Fruit fly (Drosophila melanogaster) Kc167 (cell line): Measurements from ENCODE around the gene Sdic3.
"Not testable (repeated sequence)": the region's sequence is repeated elsewhere in the genome, so short reads cannot be mapped to it uniquely, and the experiment has no call there.

ENCODE experiments used
- Myc ChIP-seq: fragments of >200 bp; optimal IDR thresholded peaks from 2 replicates; lab custom pipeline; 2017; ENCODE audit warnings: missing external identifiers
- Sin3A ChIP-seq: fragments of >200 bp; optimal IDR thresholded peaks from 2 replicates; lab custom pipeline; 2018; ENCODE audit warnings: missing external identifiers
- h ChIP-seq: fragments of >200 bp; optimal IDR thresholded peaks from 3 replicates; lab custom pipeline; 2018; ENCODE audit warnings: missing external identifiers
- insv ChIP-seq: fragments of >200 bp; optimal IDR thresholded peaks from 3 replicates; lab custom pipeline; 2018; ENCODE audit warnings: missing external identifiers
- psq ChIP-seq: fragments of >200 bp; optimal IDR thresholded peaks from 2 replicates; lab custom pipeline; 2017; ENCODE audit warnings: missing external identifiers
- ttk ChIP-seq: sonication (Bioruptor generic); optimal IDR thresholded peaks from 2 replicates; lab custom pipeline; 2017; ENCODE audit warnings: missing external identifiers

The Sdic3 gene

dm6 chrX:20147693-20148174 lies 46.3 kb downstream of the Sdic3 start, which contains the start of gene aspr:
aspr (plus strand) TSS chrX:20148124.
- no peak for TF ChIP-seq Myc (lab: Kevin White, UChicago)
- no peak for TF ChIP-seq insv (lab: Kevin White, UChicago)
- no peak for TF ChIP-seq h (lab: Kevin White, UChicago)
- TF ChIP-seq Sin3A (lab: Kevin White, UChicago) = no peak
- TF ChIP-seq psq (lab: Kevin White, UChicago) = no peak
- TF ChIP-seq ttk (lab: Kevin White, UChicago) = no peak

- not testable (repeated sequence) for TF ChIP-seq Sin3A, insv, ttk (lab: Kevin White, UChicago)
These were observed 50.9 kb downstream of the Sdic3 start, which contains the start of gene Or19a for dm6 chrX:20143088-20143487. Or19a (minus strand) TSS chrX:20143188.

- TF ChIP-seq h (lab: Kevin White, UChicago) = no peak
- no peak for TF ChIP-seq ttk (lab: Kevin White, UChicago)
- no peak for TF ChIP-seq psq (lab: Kevin White, UChicago)
- no peak for TF ChIP-seq insv (lab: Kevin White, UChicago)
- no peak for TF ChIP-seq Sin3A (lab: Kevin White, UChicago)
- TF ChIP-seq Myc (lab: Kevin White, UChicago) = no peak
These were observed 53.3 kb downstream of the Sdic3 start, which contains the start of gene CG34332 for dm6 chrX:20140710-20141109. CG34332 (plus strand) TSS chrX:20141010.

dm6 chrX:20139493-20139892 lies 54.5 kb downstream of the Sdic3 start, which contains the start of gene CG42583:
CG42583 (plus strand) TSS chrX:20139793.
- TF ChIP-seq Myc (lab: Kevin White, UChicago) (no peak), psq (lab: Kevin White, UChicago) (no peak), Sin3A (lab: Kevin White, UChicago) (no peak), h (lab: Kevin White, UChicago) (no peak), ttk (lab: Kevin White, UChicago) (no peak), insv (lab: Kevin White, UChicago) (no peak)
